Worm (Caenorhabditis elegans): ENCODE measurements around the gene tag-340.

tag-340 gene

ce11 chrIII:4887291-4887690 lies 13.0 kb upstream of the tag-340 start, which contains the start of gene clec-6:
clec-6 (minus strand) TSS chrIII:4887444.
- TF ChIP-seq ahr-1 (tag; optimal IDR thresholded peaks at IDR 0.05) (no peak), tbx-2 (tag; optimal IDR thresholded peaks at IDR 0.05) (no peak), fax-1 (tag; optimal IDR thresholded peaks at IDR 0.05) (no peak), ceh-24 (tag; optimal IDR thresholded peaks at IDR 0.05) (no peak), lin-11 (tag; optimal IDR thresholded peaks at IDR 0.05) (no peak), unc-86 (tag; optimal IDR thresholded peaks at IDR 0.05) (no peak)

- TF ChIP-seq hlh-15 (tag; optimal IDR thresholded peaks at IDR 0.05) (no peak), fax-1 (tag; optimal IDR thresholded peaks at IDR 0.05) (no peak), elt-4 (tag; optimal IDR thresholded peaks at IDR 0.05) (no peak), hlh-8 (tag; optimal IDR thresholded peaks at IDR 0.05) (no peak), gmeb-2 (tag; optimal IDR thresholded peaks at IDR 0.05) (no peak), unc-3 (GFP tag; conservative IDR thresholded peaks at IDR 0.05) (no peak), unc-3 (tag; optimal IDR thresholded peaks at IDR 0.05) (no peak), ets-4 (tag; optimal IDR thresholded peaks at IDR 0.05) (no peak), ceh-19 (GFP tag; optimal IDR thresholded peaks at IDR 0.05) (no peak), F13H6.1 (tag; optimal IDR thresholded peaks at IDR 0.05) (no peak), hlh-6 (tag; optimal IDR thresholded peaks at IDR 0.05) (no peak), unc-42 (tag; optimal IDR thresholded peaks at IDR 0.05) (no peak), fkh-10 (GFP tag; optimal IDR thresholded peaks at IDR 0.05) (no peak), dve-1 (tag; optimal IDR thresholded peaks at IDR 0.05) (no peak), ceh-31 (tag; optimal IDR thresholded peaks at IDR 0.05) (no peak), ceh-30 (tag; optimal IDR thresholded peaks at IDR 0.05) (no peak), fkh-6 (tag; optimal IDR thresholded peaks at IDR 0.05) (no peak), T23F11.4 (GFP tag; optimal IDR thresholded peaks at IDR 0.05) (no peak), npax-4 (tag; optimal IDR thresholded peaks at IDR 0.05) (no peak), ttx-3 (tag; optimal IDR thresholded peaks at IDR 0.05) (no peak)
These were observed 9.3 kb upstream of the tag-340 start, which contains the start of gene F26F4.5 for ce11 chrIII:4890997-4891396. F26F4.5 (minus strand) TSS chrIII:4891252.

- TF ChIP-seq npax-4 (tag; optimal IDR thresholded peaks at IDR 0.05) (no peak), mec-3 (tag; optimal IDR thresholded peaks at IDR 0.05; ENCODE audit: borderline replicate concordance) (no peak)
These were observed 6.8 kb upstream of the tag-340 start, which contains the start of gene F26F4.6 for ce11 chrIII:4893540-4893939. F26F4.6 (minus strand) TSS chrIII:4893640.

- TF ChIP-seq F13H6.1 (tag; optimal IDR thresholded peaks at IDR 0.05) (no peak), Y22D7AL.16 (tag; optimal IDR thresholded peaks at IDR 0.05) (no peak), pha-2 (tag; optimal IDR thresholded peaks at IDR 0.05) (no peak), lim-6 (tag; optimal IDR thresholded peaks at IDR 0.05) (no peak), ceh-6 (GFP tag; optimal IDR thresholded peaks at IDR 0.05) (no peak), pat-9 (tag; optimal IDR thresholded peaks at IDR 0.05) (no peak), sox-2 (GFP tag; IDR thresholded peaks at IDR 0.05) (no peak), ztf-16 (tag; optimal IDR thresholded peaks at IDR 0.05) (no peak)
These were observed 5.0 kb upstream of the tag-340 start for ce11 chrIII:4895313-4895712.

- TF ChIP-seq ceh-48 (tag; optimal IDR thresholded peaks at IDR 0.05), result no peak
- TF ChIP-seq Y22D7AL.16 (tag; optimal IDR thresholded peaks at IDR 0.05), result no peak
- no peak for TF ChIP-seq nhr-232 (tag; optimal IDR thresholded peaks at IDR 0.05)
These were observed 1.2 kb upstream of the tag-340 start, which contains the start of gene nhl-2 for ce11 chrIII:4899035-4899578. nhl-2 (minus strand) TSS chrIII:4899085.
